Fruit fly (Drosophila melanogaster) whole organism, wandering third instar larva: ENCODE measurements around the gene CG4502.
A peak's percentile ranks its signal among the peaks of the same experiment; 100 is the strongest.

Experiments used
- CG32264 ChIP-seq: fragments of 200-800 bp; sonication (Bioruptor generic); optimal IDR thresholded peaks from 2 replicates; lab custom pipeline; 2016; ENCODE audit warnings: missing biosample characterization, missing genetic modification characterization
- Dfd ChIP-seq: fragments of >200 bp; optimal IDR thresholded peaks from 2 replicates; lab custom pipeline; 2017; ENCODE audit warnings: missing biosample characterization, missing genetic modification characterization
- GATAd ChIP-seq: sonication (Bioruptor generic); optimal IDR thresholded peaks from 2 replicates; lab custom pipeline; 2016; ENCODE audit warnings: missing biosample characterization, missing genetic modification characterization
- Myc ChIP-seq: fragments of >200 bp; optimal IDR thresholded peaks from 2 replicates; lab custom pipeline; 2017
- dsf ChIP-seq: sonication (Bioruptor generic); optimal IDR thresholded peaks from 2 replicates; lab custom pipeline; 2016; ENCODE audit warnings: missing biosample characterization, missing genetic modification characterization, borderline replicate concordance
- fru ChIP-seq: fragments of 200-800 bp; sonication (Bioruptor generic); optimal IDR thresholded peaks from 3 replicates; lab custom pipeline; 2016; ENCODE audit warnings: missing biosample characterization, mild to moderate bottlenecking, missing genetic modification characterization
- h ChIP-seq: fragments of 200-800 bp; sonication (Bioruptor generic); optimal IDR thresholded peaks from 3 replicates; lab custom pipeline; 2016; ENCODE audit warnings: missing biosample characterization, mild to moderate bottlenecking, missing genetic modification characterization
- jim ChIP-seq: fragments of 175-275, 200-325 bp; sonication (Bioruptor generic); optimal IDR thresholded peaks from 2 replicates; lab custom pipeline; 2016; ENCODE audit warnings: missing biosample characterization, mild to moderate bottlenecking, missing genetic modification characterization
- lola ChIP-seq: fragments of >200 bp; optimal IDR thresholded peaks from 2 replicates; lab custom pipeline; 2017; ENCODE audit warnings: missing biosample characterization, missing genetic modification characterization
- pan ChIP-seq: fragments of >200 bp; optimal IDR thresholded peaks from 2 replicates; lab custom pipeline; 2017
- psq ChIP-seq: fragments of 200-800 bp; sonication (Bioruptor generic); optimal IDR thresholded peaks from 3 replicates; lab custom pipeline; 2017; ENCODE audit warnings: missing biosample characterization, mild to moderate bottlenecking, missing genetic modification characterization, moderate library complexity
- sv ChIP-seq: fragments of 200-800 bp; sonication (Bioruptor generic); optimal IDR thresholded peaks from 3 replicates; lab custom pipeline; 2016; ENCODE audit warnings: missing biosample characterization, missing genetic modification characterization
- tai ChIP-seq: sonication (Bioruptor generic); optimal IDR thresholded peaks from 2 replicates; lab custom pipeline; 2016; ENCODE audit warnings: missing biosample characterization, missing genetic modification characterization
- usp ChIP-seq: fragments of >200 bp; optimal IDR thresholded peaks from 2 replicates; lab custom pipeline; 2017; ENCODE audit warnings: missing biosample characterization, missing genetic modification characterization

dm6 chr2L:7200168-7200567 lies 3.9 kb downstream of the CG4502 start:
- TF ChIP-seq usp (GFP tag; lab: Kevin White, UChicago), result no peak
- no peak for TF ChIP-seq jim
- no peak for TF ChIP-seq psq
- TF ChIP-seq sv, result no peak
- no peak for TF ChIP-seq pan (lab: Kevin White, UChicago)
- TF ChIP-seq Dfd, result no peak
- no peak for TF ChIP-seq GATAd (GFP tag; lab: Kevin White, UChicago)
- TF ChIP-seq Myc, result peak; percentile 72
- no peak for TF ChIP-seq tai
- no peak for TF ChIP-seq fru
- no peak for TF ChIP-seq CG32264 (GFP tag; lab: Kevin White, UChicago)
- TF ChIP-seq lola (GFP tag; lab: Kevin White, UChicago), result no peak
- no peak for TF ChIP-seq dsf (GFP tag; lab: Kevin White, UChicago)
- TF ChIP-seq h (GFP tag; lab: Kevin White, UChicago), result no peak
